Worm (Caenorhabditis elegans) whole organism, late embryonic: Measurements from ENCODE around the gene F32D8.5.

ENCODE experiments used
- C38D4.7 ChIP-seq: fragments of 200-800 bp; sonication (Bioruptor generic); optimal IDR thresholded peaks from 2 replicates; lab custom pipeline; 2018; ENCODE audit warnings: mild to moderate bottlenecking, missing genetic modification characterization, moderate library complexity, missing compliant biosample characterization
- F13H6.1 ChIP-seq: sonication (generic microtip); optimal IDR thresholded peaks from 2 replicates; lab custom pipeline; 2016; ENCODE audit warnings: missing genetic modification characterization, missing compliant biosample characterization
- K09A11.1 ChIP-seq: sonication (generic microtip); optimal IDR thresholded peaks from 2 replicates; lab custom pipeline; 2017; ENCODE audit warnings: antibody characterized with exemption, mild to moderate bottlenecking, missing genetic modification characterization, missing compliant biosample characterization; ENCODE audit not compliant: insufficient read depth
- T23F11.4 ChIP-seq: fragments of 200-800 bp; sonication (Bioruptor generic); optimal IDR thresholded peaks from 2 replicates; lab custom pipeline; 2018; ENCODE audit warnings: mild to moderate bottlenecking, missing genetic modification characterization, missing compliant biosample characterization
- Y22D7AL.16 ChIP-seq: sonication (generic microtip); optimal IDR thresholded peaks from 2 replicates; lab custom pipeline; 2016; ENCODE audit warnings: missing genetic modification characterization, missing compliant biosample characterization
- ceh-18 ChIP-seq: sonication (generic microtip); optimal IDR thresholded peaks from 2 replicates; lab custom pipeline; 2016; ENCODE audit warnings: missing genetic modification characterization, missing compliant biosample characterization
- ceh-45 ChIP-seq: fragments of 200-800 bp; sonication (Bioruptor generic); IDR thresholded peaks from 2 replicates; pipeline ENCODE4 v1.3.6; 2022; ENCODE audit warnings: missing genetic modification reagents, missing genetic modification characterization, missing compliant biosample characterization
- ceh-6 ChIP-seq: fragments of 200-800 bp; sonication (Bioruptor generic); optimal IDR thresholded peaks from 2 replicates; lab custom pipeline; 2018; ENCODE audit warnings: mild to moderate bottlenecking, missing genetic modification characterization, missing compliant biosample characterization
- fkh-6 ChIP-seq: sonication (generic microtip); optimal IDR thresholded peaks from 2 replicates; lab custom pipeline; 2016; ENCODE audit warnings: missing genetic modification characterization, missing compliant biosample characterization
- lim-6 ChIP-seq: sonication (generic microtip); optimal IDR thresholded peaks from 2 replicates; lab custom pipeline; 2016; ENCODE audit warnings: missing genetic modification characterization, missing compliant biosample characterization
- nfya-1 ChIP-seq: sonication (generic microtip); optimal IDR thresholded peaks from 2 replicates; lab custom pipeline; 2017; ENCODE audit warnings: missing genetic modification characterization, mild to moderate bottlenecking, missing compliant biosample characterization, antibody characterized with exemption, moderate library complexity
- nhr-11 ChIP-seq: fragments of 150-350 bp; optimal IDR thresholded peaks from 2 replicates; lab custom pipeline; 2014; ENCODE audit warnings: missing biosample characterization, missing genetic modification characterization
- pha-2 ChIP-seq: sonication (generic microtip); optimal IDR thresholded peaks from 2 replicates; lab custom pipeline; 2017; ENCODE audit warnings: mild to moderate bottlenecking, missing genetic modification characterization, missing compliant biosample characterization
- pha-4 ChIP-seq: fragments of 150-350 bp; optimal IDR thresholded peaks from 2 replicates; lab custom pipeline; 2018; ENCODE audit warnings: missing biosample characterization, missing genetic modification reagents, missing genetic modification characterization
- pros-1 ChIP-seq: fragments of 150-350 bp; optimal IDR thresholded peaks from 2 replicates; lab custom pipeline; 2014; ENCODE audit warnings: missing biosample characterization, missing genetic modification reagents, missing genetic modification characterization
- ref-2 ChIP-seq: sonication (generic microtip); optimal IDR thresholded peaks from 2 replicates; lab custom pipeline; 2016; ENCODE audit warnings: missing genetic modification characterization, missing compliant biosample characterization
- sdc-2 ChIP-seq: sonication (generic microtip); optimal IDR thresholded peaks from 2 replicates; lab custom pipeline; 2016; ENCODE audit warnings: missing genotype, missing genetic modification characterization, missing compliant biosample characterization
- unc-42 ChIP-seq: sonication (generic microtip); optimal IDR thresholded peaks from 2 replicates; lab custom pipeline; 2016; ENCODE audit warnings: missing genotype, missing genetic modification characterization, missing compliant biosample characterization
- unc-86 ChIP-seq: sonication (generic microtip); optimal IDR thresholded peaks from 2 replicates; lab custom pipeline; 2016; ENCODE audit warnings: missing genetic modification characterization, missing compliant biosample characterization

F32D8.5 gene

ce11 chrV:10942161-10942560, 47.6 kb downstream of the F32D8.5 start, which contains the start of gene zip-9:
Gene zip-9 (plus strand): TSS chrV:10942461.
- TF ChIP-seq lim-6 (tag; lab: Kevin White, UChicago) = no peak
- no peak for TF ChIP-seq pha-4 (tag; lab: Kevin White, UChicago)
- no peak for TF ChIP-seq pros-1
- no peak for TF ChIP-seq ceh-45 (GFP tag; lab: Robert Waterston, UW)
- no peak for TF ChIP-seq unc-86 (tag; lab: Kevin White, UChicago)
- TF ChIP-seq C38D4.7 (GFP tag; lab: Kevin White, UChicago) = no peak
- TF ChIP-seq ref-2 (tag; lab: Kevin White, UChicago) = no peak
- no peak for TF ChIP-seq F13H6.1 (tag; lab: Kevin White, UChicago)
- no peak for TF ChIP-seq pha-2 (tag; lab: Kevin White, UChicago)
- no peak for TF ChIP-seq Y22D7AL.16 (tag; lab: Kevin White, UChicago)
- TF ChIP-seq T23F11.4 = no peak
- TF ChIP-seq ceh-18 (tag; lab: Kevin White, UChicago) = no peak
- TF ChIP-seq ceh-6 (GFP tag; lab: Kevin White, UChicago) = no peak
- TF ChIP-seq nhr-11 (tag; lab: Kevin White, UChicago) = no peak
- TF ChIP-seq fkh-6 (tag; lab: Kevin White, UChicago) = no peak
- no peak for TF ChIP-seq nfya-1 (tag; lab: Kevin White, UChicago)

- TF ChIP-seq sdc-2 (tag; lab: Kevin White, UChicago) (no peak), unc-42 (tag; lab: Kevin White, UChicago) (peak; percentile 57), K09A11.1 (no peak)
Observed at ce11 chrV:10944903-10945302, 50.3 kb downstream of the F32D8.5 start.
